Fruit fly (Drosophila melanogaster): ENCODE measurements around the gene Whamy.

Whamy gene

DNA sequence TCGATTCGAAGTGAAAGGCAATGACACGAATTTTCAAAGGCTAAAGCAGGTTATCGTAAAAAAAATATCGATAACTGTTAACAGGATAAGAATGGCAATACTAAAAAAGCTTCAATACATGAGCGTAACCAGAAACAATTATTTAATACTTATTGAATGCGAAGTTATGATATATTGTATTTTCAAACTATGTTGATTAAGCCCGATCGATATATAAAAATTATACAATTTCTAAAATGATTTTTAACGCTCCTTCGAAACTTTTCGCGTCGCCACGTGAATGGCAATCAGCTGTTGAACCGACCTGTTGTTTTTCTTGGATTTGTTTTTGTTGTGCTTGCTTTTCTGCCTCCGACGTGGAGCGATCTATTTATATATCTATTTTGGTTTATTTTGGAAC is 18.0 kb downstream of the Whamy start, which contains the start of the genes Alg12 and Rpt3R:
Gene Alg12, plus strand, starts transcription at position 305 of the 400 bp plus-strand sequence.
Gene Rpt3R, minus strand, starts transcription at position 324 of the 400 bp plus-strand sequence.
- no peak for TF ChIP-seq CG1792 (GFP tag; optimal IDR thresholded peaks at IDR 0.05)
- no peak for TF ChIP-seq nom (GFP tag; optimal IDR thresholded peaks at IDR 0.05)
- no peak for TF ChIP-seq peb (GFP tag; IDR thresholded peaks at IDR 0.05)
- TF ChIP-seq Trl (optimal IDR thresholded peaks at IDR 0.05), result no peak
- no peak for TF ChIP-seq Trl (GFP tag; optimal IDR thresholded peaks at IDR 0.05)
- TF ChIP-seq Stat92E (GFP tag; optimal IDR thresholded peaks at IDR 0.05), result no peak
- TF ChIP-seq CG10431 (GFP tag; optimal IDR thresholded peaks at IDR 0.05), result no peak
- no peak for TF ChIP-seq Hand (GFP tag; optimal IDR thresholded peaks at IDR 0.05)
- no peak for TF ChIP-seq CG13123 (GFP tag; optimal IDR thresholded peaks at IDR 0.05)
- no peak for TF ChIP-seq Dfd (GFP tag; optimal IDR thresholded peaks at IDR 0.05)
- peak; percentile 39 for TF ChIP-seq CG14710 (tag; optimal IDR thresholded peaks at IDR 0.05)
- TF ChIP-seq Pdp1 (GFP tag; optimal IDR thresholded peaks at IDR 0.05), result no peak
- no peak for TF ChIP-seq Dip2 (GFP tag; IDR thresholded peaks at IDR 0.05)
- TF ChIP-seq ERR (GFP tag; optimal IDR thresholded peaks at IDR 0.05), result no peak
- TF ChIP-seq Max (GFP tag; optimal IDR thresholded peaks at IDR 0.05), result no peak
- no peak for TF ChIP-seq dan (GFP tag; IDR thresholded peaks at IDR 0.05)
- TF ChIP-seq CG13775 (GFP tag; optimal IDR thresholded peaks at IDR 0.05), result no peak
- no peak for TF ChIP-seq Awh (GFP tag; IDR thresholded peaks at IDR 0.05)
- TF ChIP-seq trem (tag; optimal IDR thresholded peaks at IDR 0.05), result peak; percentile 36
- no peak for TF ChIP-seq CG18476 (GFP tag; optimal IDR thresholded peaks at IDR 0.05)
- peak; percentile 15 for TF ChIP-seq phol (tag; optimal IDR thresholded peaks at IDR 0.05)
- no peak for TF ChIP-seq maf-S (GFP tag; optimal IDR thresholded peaks at IDR 0.05)
- TF ChIP-seq esg (GFP tag; conservative IDR thresholded peaks at IDR 0.05), result no peak
- no peak for TF ChIP-seq jumu (GFP tag; optimal IDR thresholded peaks at IDR 0.05)
- TF ChIP-seq NC2β (GFP tag; optimal IDR thresholded peaks at IDR 0.05), result no peak
- no peak for TF ChIP-seq kni (GFP tag; optimal IDR thresholded peaks at IDR 0.05)
- no peak for TF ChIP-seq sug (tag; optimal IDR thresholded peaks at IDR 0.05)
- TF ChIP-seq tio (GFP tag; optimal IDR thresholded peaks at IDR 0.05), result no peak
- TF ChIP-seq Dref (GFP tag; IDR thresholded peaks at IDR 0.05), result peak; percentile 58
- no peak for TF ChIP-seq zfh2 (GFP tag; optimal IDR thresholded peaks at IDR 0.05)
- no peak for TF ChIP-seq Tbp (GFP tag; optimal IDR thresholded peaks at IDR 0.05)
- TF ChIP-seq Ssrp (tag; optimal IDR thresholded peaks at IDR 0.05), result no peak
- no peak for TF ChIP-seq tin (GFP tag; optimal IDR thresholded peaks at IDR 0.05)
- TF ChIP-seq CG2116 (GFP tag; optimal IDR thresholded peaks at IDR 0.05), result peak; percentile 56
- no peak for TF ChIP-seq CG9932 (GFP tag; IDR thresholded peaks at IDR 0.05)
- no peak for TF ChIP-seq jigr1 (GFP tag; IDR thresholded peaks at IDR 0.05)
- no peak for TF ChIP-seq gem (tag; optimal IDR thresholded peaks at IDR 0.05)
- TF ChIP-seq Side (GFP tag; optimal IDR thresholded peaks at IDR 0.05), result no peak
- no peak for TF ChIP-seq CG9817 (tag; optimal IDR thresholded peaks at IDR 0.05)
- TF ChIP-seq z (GFP tag; IDR thresholded peaks at IDR 0.05), result no peak
- peak; percentile 27; the same call in 1 of the 2 replicates for TF ChIP-seq CG4360 (GFP tag; IDR thresholded peaks at IDR 0.05)
- TF ChIP-seq da (GFP tag; optimal IDR thresholded peaks at IDR 0.05), result no peak
- no peak for TF ChIP-seq HHEX (GFP tag; optimal IDR thresholded peaks at IDR 0.05)
- TF ChIP-seq CG3163 (GFP tag; optimal IDR thresholded peaks at IDR 0.05), result no peak
- TF ChIP-seq Sox102F (GFP tag; optimal IDR thresholded peaks at IDR 0.05), result no peak
- peak; percentile 29 for TF ChIP-seq stwl (tag; optimal IDR thresholded peaks at IDR 0.05)
- TF ChIP-seq lilli (GFP tag; optimal IDR thresholded peaks at IDR 0.05), result no peak
- TF ChIP-seq cwo (GFP tag; optimal IDR thresholded peaks at IDR 0.05), result no peak
- no peak for TF ChIP-seq Blimp-1 (GFP tag; optimal IDR thresholded peaks at IDR 0.05)
- TF ChIP-seq CG33557 (GFP tag; optimal IDR thresholded peaks at IDR 0.05), result no peak
- no peak for TF ChIP-seq Mad (GFP tag; optimal IDR thresholded peaks at IDR 0.05)
- no peak for TF ChIP-seq Dip3 (GFP tag; optimal IDR thresholded peaks at IDR 0.05)
- TF ChIP-seq h (optimal IDR thresholded peaks at IDR 0.05), result no peak

Measured in whole organism, embryonic.